Worm (Caenorhabditis elegans): Measurements from ENCODE around the gene sra-36.

sra-36 gene

DNA sequence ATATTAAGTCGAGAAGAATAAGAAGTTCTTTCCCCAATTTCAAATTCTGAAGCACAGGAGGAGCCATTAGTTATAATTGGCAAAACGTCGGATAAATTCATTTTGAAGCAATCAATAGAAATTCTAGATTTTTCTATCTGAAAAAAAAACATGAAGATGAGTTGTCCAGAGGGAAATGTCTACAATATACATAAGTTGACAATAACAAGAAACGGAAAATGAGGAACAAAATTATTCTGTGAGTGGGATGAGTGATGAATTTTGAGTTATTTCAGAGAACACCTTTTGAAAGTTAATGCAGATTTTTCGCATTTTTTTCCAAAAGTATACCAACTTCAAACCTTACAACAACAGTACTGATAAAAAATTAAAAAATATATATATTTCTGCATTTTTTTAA lies at the start of gene sra-36:
sra-36 (minus strand) TSS at position 101 of the 400 bp plus-strand sequence.
- TF ChIP-seq F37B4.10 (GFP tag; IDR thresholded peaks at IDR 0.05) (no peak), attf-5 (GFP tag; optimal IDR thresholded peaks at IDR 0.05) (no peak), nhr-90 (tag; optimal IDR thresholded peaks at IDR 0.05) (no peak), xnd-1 (tag; optimal IDR thresholded peaks at IDR 0.05) (no peak), sea-2 (GFP tag; IDR thresholded peaks at IDR 0.05) (no peak), F10E7.11 (tag; optimal IDR thresholded peaks at IDR 0.05) (no peak), C17E4.6 (GFP tag; IDR thresholded peaks at IDR 0.05) (no peak), T26A5.8 (tag; optimal IDR thresholded peaks at IDR 0.05) (no peak), F23B12.7 (tag; optimal IDR thresholded peaks at IDR 0.05; ENCODE audit: insufficient read depth) (no peak)

DNA sequence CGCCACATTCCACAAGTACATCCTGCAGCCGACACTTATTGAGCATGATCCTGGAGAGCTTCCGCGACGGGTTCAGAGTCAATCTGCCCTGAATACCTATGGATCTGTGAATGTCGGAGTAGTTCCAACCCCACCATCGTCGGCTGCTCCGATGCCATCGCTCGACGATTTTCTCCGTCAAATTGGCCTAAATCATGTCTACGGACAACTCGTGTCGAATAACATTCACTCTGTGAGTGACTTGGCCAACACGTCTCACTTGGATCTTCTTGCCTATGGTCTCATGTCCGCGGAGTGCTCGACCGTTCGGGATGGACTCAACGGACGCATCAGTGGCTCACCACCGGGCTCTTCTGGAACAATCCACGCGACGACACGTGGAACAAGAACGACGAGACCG lies 49.6 kb upstream of the sra-36 start:
- TF ChIP-seq ceh-58 (GFP tag; IDR thresholded peaks at IDR 0.05) = no peak
- TF ChIP-seq mel-28 (tag; optimal IDR thresholded peaks at IDR 0.05; ENCODE audit: borderline replicate concordance) = no peak
- no peak for TF ChIP-seq D2030.7 (GFP tag; IDR thresholded peaks at IDR 0.05)
- TF ChIP-seq attf-6 (GFP tag; IDR thresholded peaks at IDR 0.05) = no peak
- no peak for TF ChIP-seq C06A6.2 (GFP tag; conservative IDR thresholded peaks at IDR 0.05)
- no peak for TF ChIP-seq ztf-6 (GFP tag; IDR thresholded peaks at IDR 0.05)
- TF ChIP-seq F33H1.4 (GFP tag; IDR thresholded peaks at IDR 0.05) = no peak
- TF ChIP-seq nhr-120 (GFP tag; IDR thresholded peaks at IDR 0.05) = no peak
- no peak for TF ChIP-seq pha-4 (tag; optimal IDR thresholded peaks at IDR 0.05)
- TF ChIP-seq Y53F4B.3 (GFP tag; IDR thresholded peaks at IDR 0.05) = no peak
- no peak for TF ChIP-seq lsy-27 (tag; optimal IDR thresholded peaks at IDR 0.05; ENCODE audit: borderline replicate concordance, insufficient read depth)
- no peak for TF ChIP-seq tbx-9 (tag; optimal IDR thresholded peaks at IDR 0.05; ENCODE audit: borderline replicate concordance)
- no peak for TF ChIP-seq bed-1 (GFP tag; IDR thresholded peaks at IDR 0.05)
- no peak for TF ChIP-seq hlh-12 (tag; optimal IDR thresholded peaks at IDR 0.05)
- no peak for TF ChIP-seq T26A5.8 (tag; optimal IDR thresholded peaks at IDR 0.05)
- peak; percentile 57 for TF ChIP-seq zfh-2 (GFP tag; conservative IDR thresholded peaks at IDR 0.05)
- no peak for TF ChIP-seq lin-54 (GFP tag; optimal IDR thresholded peaks at IDR 0.05)
- TF ChIP-seq madf-6 (GFP tag; IDR thresholded peaks at IDR 0.05) = no peak
- no peak for TF ChIP-seq ztf-22 (GFP tag; optimal IDR thresholded peaks at IDR 0.05)
- TF ChIP-seq madf-3 (GFP tag; IDR thresholded peaks at IDR 0.05) = 0 out of 2 replicates have a peak, but pooled peaks have one; percentile 5
- 0 out of 2 replicates have a peak, but pooled peaks have one; percentile 13 for TF ChIP-seq hsf-1 (GFP tag; IDR thresholded peaks at IDR 0.05)

DNA sequence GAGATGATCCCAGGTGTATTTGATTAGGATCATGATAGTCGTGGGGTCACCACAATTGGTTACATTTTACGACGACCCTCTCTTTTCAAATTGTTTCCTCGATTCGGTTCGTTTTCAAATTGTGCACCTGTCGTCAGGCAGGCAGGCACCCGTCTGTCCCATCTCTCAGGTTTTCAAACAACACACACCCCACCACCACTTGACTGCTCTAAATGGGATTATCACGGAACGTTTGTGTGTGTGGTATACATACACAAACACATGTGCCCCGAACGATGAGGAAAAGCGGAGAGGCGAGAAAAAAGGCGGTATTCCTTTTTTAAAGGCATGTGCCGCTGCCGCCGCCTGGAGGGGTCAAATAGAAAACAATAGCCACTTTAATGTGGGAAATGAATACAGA lies 44.8 kb upstream of the sra-36 start:
- TF ChIP-seq hsf-1 (GFP tag; IDR thresholded peaks at IDR 0.05) (0 out of 2 replicates have a peak, but pooled peaks have one; percentile 21), mxl-1 (tag; optimal IDR thresholded peaks at IDR 0.05) (no peak)

DNA sequence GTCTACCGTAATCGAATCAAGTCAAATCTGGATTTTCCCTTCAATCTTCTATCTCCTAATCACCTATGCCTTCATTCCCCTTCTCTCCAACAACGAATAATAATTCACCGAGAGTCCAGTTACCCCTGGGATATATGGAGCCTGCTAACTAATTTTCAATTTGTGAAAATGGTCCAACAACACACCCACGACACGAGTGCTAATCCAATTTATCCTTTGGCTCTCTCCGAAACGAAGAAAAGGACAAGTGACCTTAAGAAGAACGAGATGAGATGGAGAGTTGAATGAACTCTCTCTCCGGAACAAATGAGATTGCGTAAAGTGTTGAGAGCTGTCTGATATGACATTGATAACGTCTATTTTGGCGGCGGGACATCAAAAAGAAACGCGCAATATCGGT lies 43.8 kb upstream of the sra-36 start:
- TF ChIP-seq sptf-2 (GFP tag; optimal IDR thresholded peaks at IDR 0.05) (no peak), nfya-2 (GFP tag; IDR thresholded peaks at IDR 0.05) (no peak), Y53F4B.3 (GFP tag; IDR thresholded peaks at IDR 0.05) (no peak), hmg-20 (GFP tag; IDR thresholded peaks at IDR 0.05) (no peak), F57A8.1 (GFP tag; optimal IDR thresholded peaks at IDR 0.05) (no peak), K11D2.4 (GFP tag; IDR thresholded peaks at IDR 0.05) (no peak), Y56A3A.18 (GFP tag; IDR thresholded peaks at IDR 0.05) (no peak), cebp-2 (GFP tag; IDR thresholded peaks at IDR 0.05) (no peak), sea-2 (GFP tag; IDR thresholded peaks at IDR 0.05) (no peak), madf-10 (tag; optimal IDR thresholded peaks at IDR 0.05) (no peak), K12H6.12 (tag; optimal IDR thresholded peaks at IDR 0.05) (no peak), F23B12.7 (tag; optimal IDR thresholded peaks at IDR 0.05; ENCODE audit: insufficient read depth) (no peak), mxl-1 (tag; optimal IDR thresholded peaks at IDR 0.05) (no peak), F39B2.1 (GFP tag; IDR thresholded peaks at IDR 0.05) (no peak), nhr-90 (tag; optimal IDR thresholded peaks at IDR 0.05) (no peak), let-607 (tag; optimal IDR thresholded peaks at IDR 0.05) (no peak), snpc-1.3 (tag; optimal IDR thresholded peaks at IDR 0.05; ENCODE audit: insufficient read depth) (no peak), egrh-3 (GFP tag; IDR thresholded peaks at IDR 0.05) (no peak)
